Fruit fly (Drosophila melanogaster) S2 (cell line): ENCODE results near the gene CG12725.

ENCODE experiments used
- CG8478 ChIP-seq: fragments of >200 bp; optimal IDR thresholded peaks from 2 replicates; lab custom pipeline; 2018
- CTCF ChIP-seq, 2 experiments: fragments of >200 bp; optimal IDR thresholded peaks; 2 replicates each; lab custom pipeline; 2018

Gene CG12725

DNA sequence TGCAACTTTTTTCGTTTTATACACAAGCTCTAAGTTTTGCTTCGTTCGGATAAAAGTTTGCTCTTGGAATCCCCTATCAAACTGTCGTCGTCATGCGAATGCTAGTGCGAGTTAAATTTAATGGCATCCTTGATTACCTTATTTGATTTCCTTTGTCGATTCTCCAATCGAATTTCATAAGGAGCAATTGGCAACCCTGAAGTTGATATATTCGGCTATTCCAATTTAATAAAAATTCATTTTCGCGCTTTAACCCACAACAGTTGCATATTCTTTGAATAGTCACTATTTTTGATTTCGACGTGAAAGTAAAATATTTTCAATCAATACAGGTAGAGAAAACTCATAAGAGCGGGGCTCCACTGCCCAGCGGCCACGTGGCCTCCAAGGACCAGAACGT is at the start of gene CG12725:
CG12725 (minus strand) TSS at position 101 of the 400 bp plus-strand sequence.
- TF ChIP-seq CTCF (optimal IDR thresholded peaks at IDR 0.05; lab: Kevin White, UChicago) (no peak), CG8478 (no peak)

DNA sequence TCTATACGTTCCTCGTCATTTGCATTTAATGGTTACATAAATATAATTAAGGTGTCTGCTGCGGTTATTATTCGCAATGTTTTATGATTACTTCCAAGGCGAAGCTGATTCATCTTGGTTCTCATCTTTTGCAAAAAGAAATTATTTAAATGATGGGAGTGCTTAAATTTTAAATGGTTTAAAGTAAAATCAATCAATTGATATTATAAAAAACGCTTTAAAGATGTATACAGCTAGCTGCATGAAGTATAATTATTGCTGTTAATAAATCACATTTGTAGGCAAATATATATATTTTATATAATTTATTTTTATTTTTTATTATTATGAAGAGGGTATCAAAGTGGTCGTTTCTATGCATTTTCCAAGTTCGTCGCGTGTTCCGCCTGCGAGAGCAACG is 48.1 kb upstream of the CG12725 start:
- no peak for TF ChIP-seq CG8478

DNA sequence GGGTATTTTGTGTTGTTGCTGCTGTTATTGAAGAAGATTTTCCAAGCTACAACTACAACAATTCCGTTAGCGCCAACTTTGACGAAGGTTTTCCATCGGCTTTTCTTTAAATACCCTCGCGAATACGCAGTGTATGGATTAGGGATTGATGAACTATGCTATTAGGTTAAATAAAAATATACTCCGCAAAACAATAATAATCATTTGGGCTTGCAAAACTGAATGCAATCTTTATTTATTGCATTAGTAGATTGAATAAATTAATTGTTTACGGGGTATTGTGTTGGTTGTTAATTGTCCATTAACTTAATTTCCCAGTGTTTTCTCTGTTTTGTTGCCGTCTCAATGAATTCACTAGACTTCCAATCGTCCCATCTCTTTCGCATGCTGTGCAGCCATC is 44.8 kb upstream of the CG12725 start:
- TF ChIP-seq CG8478 = no peak
- TF ChIP-seq CTCF (optimal IDR thresholded peaks at IDR 0.05; lab: Kevin White, UChicago) = no peak

DNA sequence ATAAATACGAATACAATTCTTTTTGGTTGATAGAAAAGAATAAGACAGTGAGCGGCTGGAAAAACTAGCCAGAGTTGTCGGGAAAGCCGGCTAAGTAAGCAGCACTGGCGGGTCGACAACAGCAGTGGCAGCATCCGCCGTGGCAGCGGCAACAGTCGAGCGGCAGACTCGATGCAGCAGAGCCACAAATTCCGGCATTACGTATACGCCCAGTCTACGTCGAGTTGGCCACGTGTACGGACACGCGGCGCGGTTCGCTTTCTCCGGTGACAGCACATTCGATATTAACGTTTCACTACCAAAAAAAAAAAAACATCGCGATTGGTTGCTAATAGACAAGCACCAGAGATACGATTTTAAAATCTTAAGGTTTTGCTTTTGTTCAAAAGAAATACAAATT is 43.0 kb upstream of the CG12725 start, which contains the start of gene Neto:
Neto (plus strand) TSS at position 209 of the 400 bp plus-strand sequence.
- TF ChIP-seq CTCF (optimal IDR thresholded peaks at IDR 0.05; lab: Kevin White, UChicago) (no peak), CG8478 (no peak)

DNA sequence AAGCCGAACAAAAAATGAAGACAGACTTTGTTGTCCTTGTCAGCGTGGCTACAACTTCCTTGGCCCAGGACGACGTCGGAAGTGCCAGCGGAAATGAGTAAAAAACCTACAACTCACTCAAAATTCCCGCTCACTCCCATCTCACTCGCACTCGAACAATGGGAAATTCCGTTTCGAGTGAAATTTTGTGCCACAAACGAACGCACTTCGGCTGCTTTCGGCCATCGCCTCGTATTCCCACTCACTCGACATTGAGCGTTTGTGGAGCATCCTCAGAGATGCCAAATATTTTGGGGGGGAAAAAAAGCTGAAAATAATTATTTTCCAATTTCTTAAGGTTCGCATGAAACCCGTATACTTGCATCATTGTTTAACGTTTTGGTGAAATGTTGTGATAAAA is 42.0 kb upstream of the CG12725 start:
- TF ChIP-seq CTCF (optimal IDR thresholded peaks at IDR 0.05; lab: Kevin White, UChicago) = no peak
- no peak for TF ChIP-seq CG8478

DNA sequence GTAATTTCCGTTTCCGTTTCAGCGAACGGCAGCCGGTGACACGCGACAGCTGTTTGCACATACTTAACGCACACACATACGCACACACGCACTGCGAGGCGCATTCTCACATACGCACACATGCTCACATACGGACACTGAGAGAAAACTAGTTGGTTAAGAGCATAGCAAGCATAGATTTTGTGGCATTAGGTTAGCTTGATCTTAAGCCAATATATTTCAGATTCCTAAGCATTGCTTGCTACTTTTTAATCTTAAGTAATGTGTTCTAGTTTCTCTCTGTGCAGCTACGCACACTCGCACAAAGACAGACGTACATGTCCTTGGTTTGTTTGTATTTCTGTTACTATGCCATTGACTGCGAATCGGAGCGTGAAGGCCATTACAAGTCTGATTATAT is 31.4 kb upstream of the CG12725 start:
- no peak for TF ChIP-seq CTCF (optimal IDR thresholded peaks at IDR 0.05; lab: Kevin White, UChicago)
- no peak for TF ChIP-seq CG8478

DNA sequence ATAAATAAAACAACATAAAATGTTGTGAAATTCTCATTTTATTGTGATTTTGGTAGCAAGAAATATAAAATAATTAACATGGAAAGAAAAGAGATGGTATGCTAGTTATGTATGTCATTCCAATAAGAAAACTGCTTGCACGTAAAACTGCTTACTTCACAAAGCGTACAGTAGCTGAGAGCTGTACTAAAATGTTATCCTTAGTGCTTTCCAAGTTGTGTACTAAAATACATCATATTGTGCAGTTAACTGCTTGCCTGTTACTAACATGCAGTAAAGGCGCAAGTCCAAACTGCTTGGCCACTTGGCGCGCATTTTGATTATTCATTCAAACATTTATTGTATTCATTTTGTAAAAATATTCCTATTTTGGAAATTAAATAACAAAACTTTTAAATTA is 18.4 kb upstream of the CG12725 start:
- TF ChIP-seq CTCF (optimal IDR thresholded peaks at IDR 0.05; lab: Kevin White, UChicago) (peak; percentile 57 to 62), CG8478 (no peak)

DNA sequence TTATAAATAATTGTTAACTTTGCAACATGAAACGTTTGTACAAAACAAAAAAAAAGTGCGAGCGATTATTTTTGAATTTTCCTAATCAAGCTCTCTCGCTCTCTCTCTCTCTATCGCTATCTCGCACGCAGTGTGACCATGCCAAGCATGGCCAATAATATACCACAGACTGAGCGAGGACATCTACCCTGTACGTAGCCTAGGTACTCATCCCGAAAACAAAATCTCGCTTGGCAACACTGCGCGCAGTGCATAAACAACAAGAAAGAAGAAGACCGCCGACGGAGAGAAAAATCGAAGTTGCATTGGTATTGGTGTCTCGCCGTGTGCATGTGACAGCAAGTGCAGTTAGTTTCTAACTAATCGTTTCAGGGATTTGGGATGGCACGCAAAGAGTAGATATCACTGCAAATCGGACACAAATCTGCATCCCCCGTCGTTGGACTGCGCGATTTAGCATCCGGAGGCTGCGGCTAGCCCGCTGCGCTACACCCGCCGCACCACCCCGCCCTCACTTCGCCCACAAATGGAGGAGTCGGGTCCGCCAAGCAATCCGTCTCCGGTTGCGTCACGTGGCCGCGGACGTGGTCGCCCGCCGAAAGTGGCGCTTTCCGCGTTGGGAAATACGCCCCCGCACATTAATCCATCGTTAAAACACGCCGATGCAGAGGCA is 10.4 kb upstream of the CG12725 start, which contains the start of the genes CG1998 and Set2:
CG1998 (minus strand) TSS at position 134 of the 673 bp plus-strand sequence.
Set2 (plus strand) TSS at position 302 of the 673 bp plus-strand sequence.
- TF ChIP-seq CTCF (optimal IDR thresholded peaks at IDR 0.05; lab: Kevin White, UChicago) (peak; percentile 44 to 58), CG8478 (no peak)

DNA sequence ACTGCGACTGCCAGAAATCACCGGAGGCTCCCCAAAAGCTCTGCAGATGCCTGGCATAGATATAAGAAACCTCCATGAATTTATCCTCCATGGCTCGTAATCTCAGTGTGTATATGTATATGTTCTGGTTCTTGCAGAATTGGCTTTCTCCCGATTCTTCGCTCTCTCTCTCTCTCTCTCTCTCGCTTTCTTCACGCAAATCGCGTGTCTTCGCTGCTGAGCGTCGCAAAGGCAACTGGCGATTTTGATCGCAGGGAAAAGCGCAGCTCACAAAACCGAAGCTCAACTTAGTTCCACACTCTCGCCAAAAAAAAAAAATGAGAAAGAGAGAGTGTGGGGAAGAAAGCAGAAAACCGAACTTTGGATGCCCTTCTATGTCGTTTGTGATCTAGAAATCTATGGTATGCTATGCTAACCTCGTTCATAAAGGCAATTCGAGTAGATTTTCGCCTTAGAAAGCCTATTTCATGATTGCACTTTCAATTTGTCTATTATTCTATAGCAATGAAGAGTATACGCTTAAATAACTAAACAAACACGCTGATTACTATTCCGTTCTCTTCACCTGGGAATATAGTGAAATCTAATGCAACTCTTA is 8.8 kb upstream of the CG12725 start:
- TF ChIP-seq CG8478 = no peak
- no peak for TF ChIP-seq CTCF (optimal IDR thresholded peaks at IDR 0.05; lab: Kevin White, UChicago)

DNA sequence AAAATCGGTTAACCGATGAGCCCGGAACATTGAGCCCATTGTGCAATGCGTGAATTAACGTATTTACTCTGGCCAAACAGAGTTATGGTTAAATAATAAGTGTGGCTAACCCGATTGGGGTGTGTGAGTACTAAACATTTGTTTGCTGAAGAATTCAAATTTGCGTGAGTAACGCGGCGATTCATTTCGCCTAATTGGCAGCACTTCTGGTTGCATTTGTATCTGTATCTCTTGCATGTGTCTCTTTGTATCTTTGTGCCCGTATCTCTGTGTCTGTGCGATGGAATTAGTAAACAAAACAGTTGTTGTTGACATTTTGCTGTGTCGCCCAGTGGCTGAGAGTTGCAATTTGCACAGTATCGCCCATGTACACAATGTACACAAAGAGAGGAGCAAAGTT is 8.2 kb upstream of the CG12725 start:
- TF ChIP-seq CG8478 = no peak
- no peak for TF ChIP-seq CTCF (optimal IDR thresholded peaks at IDR 0.05; lab: Kevin White, UChicago)

DNA sequence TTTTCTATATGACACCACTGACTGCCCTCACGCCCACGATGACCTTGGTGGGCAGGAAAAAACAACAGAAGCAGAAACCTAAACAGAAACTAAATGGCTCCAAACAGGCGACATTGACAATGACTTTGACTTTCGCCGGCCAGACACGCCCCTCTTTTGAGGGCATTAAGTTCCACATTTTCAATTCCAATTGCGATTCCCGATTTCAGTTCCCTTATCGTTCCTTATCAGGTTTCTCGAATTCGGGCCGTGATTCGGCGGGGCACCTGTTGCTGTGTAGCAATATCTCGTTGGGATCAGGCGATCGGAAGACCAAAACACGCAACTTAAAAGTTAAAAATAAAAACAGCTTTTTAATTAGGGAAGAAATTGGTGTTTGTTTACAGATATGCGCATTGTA is 5.0 kb upstream of the CG12725 start:
- TF ChIP-seq CTCF (optimal IDR thresholded peaks at IDR 0.05; lab: Kevin White, UChicago) (no peak), CG8478 (no peak)

DNA sequence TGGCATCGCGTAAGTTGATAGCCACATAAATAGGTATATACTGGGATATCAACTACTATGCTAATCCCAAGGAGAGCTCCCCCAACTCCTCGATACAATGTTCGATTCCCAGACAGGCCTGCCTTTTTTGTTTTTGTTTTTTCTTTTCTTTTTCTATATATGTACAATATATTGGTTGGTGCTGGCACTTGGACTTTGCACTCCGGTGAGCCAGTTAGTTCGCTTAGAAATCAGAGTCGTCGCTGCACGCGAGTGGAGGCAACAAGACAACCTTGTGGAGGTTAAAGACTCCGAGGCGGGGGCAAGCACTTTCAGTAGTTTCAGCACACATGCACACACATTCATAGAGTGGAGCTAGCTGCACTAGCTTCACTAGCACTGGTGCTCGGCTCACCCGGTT is 3.6 kb upstream of the CG12725 start:
- TF ChIP-seq CTCF (optimal IDR thresholded peaks at IDR 0.05; lab: Kevin White, UChicago) (no peak), CG8478 (no peak)

DNA sequence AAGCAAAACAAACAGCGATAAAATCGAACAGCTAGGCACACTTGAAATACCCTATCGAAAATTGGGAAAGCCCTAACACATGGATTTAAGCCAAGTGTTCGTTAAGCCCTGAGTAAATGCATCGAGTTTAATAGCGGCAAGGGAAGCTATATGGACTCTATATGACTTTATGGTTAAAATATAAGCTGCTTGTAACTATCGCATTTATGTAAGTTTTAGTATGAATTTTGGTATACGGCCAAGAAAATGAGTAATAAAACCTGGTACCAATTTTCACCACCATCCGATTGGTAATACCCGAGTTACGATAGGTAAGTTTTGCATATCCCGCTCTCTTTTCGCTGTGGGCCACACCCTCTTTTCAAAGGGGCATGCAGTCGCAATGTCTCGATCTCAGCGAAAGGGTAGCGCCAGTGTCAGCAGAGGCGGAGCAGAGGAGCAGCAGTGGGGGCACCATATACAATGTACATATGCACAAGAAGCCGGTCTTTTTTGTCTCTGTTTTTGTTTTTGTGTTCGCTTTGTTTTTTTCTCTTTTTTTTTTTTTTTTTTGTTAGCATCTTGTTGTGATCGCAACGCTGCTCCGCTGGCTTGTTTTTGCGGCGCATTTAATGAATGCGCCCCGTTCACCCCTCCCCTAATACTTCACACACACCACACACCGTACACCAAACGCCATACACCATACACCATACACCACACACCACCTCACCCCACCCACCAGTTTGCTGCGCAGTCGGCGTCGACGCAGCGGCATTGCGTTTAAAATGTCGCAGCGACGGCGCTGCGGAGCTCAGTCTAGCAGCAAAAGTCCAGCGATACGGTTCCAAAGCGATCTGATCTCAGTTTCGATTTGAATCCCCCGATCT is 1.5 kb upstream of the CG12725 start, which contains the start of gene GstT4:
GstT4 (plus strand) TSS at position 788 of the 869 bp plus-strand sequence.
- TF ChIP-seq CG8478 (no peak), CTCF (optimal IDR thresholded peaks at IDR 0.05; lab: Kevin White, UChicago) (no peak)

DNA sequence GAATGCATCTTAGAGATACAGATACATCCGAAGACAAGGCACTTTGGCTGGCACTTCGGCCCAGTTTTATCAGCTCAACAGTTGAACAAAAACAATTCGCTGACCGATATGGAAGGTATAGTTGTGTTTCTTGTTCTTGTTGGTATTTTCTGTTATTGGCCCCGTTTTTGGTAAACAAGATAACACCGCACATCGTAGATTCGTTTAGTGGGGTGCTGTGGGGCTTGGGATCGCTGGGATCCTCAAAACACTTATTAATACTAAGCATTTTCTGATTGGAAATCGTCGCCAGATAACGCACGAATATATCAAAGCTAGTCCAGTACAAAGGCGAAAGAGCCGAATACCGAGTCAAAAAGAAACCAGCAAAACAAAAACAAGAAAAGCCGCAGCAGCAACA is 890 bp upstream of the CG12725 start:
- TF ChIP-seq CG8478 (no peak), CTCF (optimal IDR thresholded peaks at IDR 0.05; lab: Kevin White, UChicago) (no peak)

DNA sequence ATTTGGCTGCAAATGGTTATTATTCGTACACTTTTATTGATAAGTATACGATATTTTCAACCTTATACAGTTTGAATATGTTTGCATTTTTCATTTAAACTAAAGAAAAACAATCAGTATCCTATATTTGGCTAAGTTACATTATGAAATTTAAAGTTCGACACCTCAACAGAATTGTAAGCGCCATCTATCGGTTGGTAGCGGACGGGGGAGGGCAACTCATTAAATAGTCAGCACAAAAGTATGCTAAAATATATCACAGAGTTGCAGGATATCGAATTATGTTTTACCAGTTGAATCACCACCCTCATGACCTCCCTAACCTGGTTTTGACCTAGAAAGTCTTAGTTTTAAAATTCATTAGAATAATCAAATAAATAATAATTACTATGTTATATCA is 1.4 kb downstream of the CG12725 start:
- no peak for TF ChIP-seq CG8478
- TF ChIP-seq CTCF (optimal IDR thresholded peaks at IDR 0.05; lab: Kevin White, UChicago) = peak; percentile 88 to 90

DNA sequence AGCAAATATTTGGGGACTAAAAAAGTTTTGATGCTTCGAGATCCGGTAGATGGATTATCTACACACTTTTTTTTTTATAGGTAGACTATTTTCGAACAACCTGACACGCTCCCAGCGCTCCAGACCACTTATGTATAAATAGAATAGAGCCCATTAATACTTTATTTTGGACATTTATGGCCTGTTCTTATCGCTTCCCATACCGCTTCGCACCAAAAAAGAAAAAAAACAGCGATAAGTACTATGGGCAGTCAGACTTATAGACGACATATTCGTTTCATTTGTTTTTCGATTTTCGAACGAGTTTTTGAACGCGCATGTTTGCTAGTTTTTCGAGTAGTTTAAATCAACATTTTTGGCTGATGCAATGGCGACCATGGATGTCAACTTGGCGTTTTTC is 5.1 kb downstream of the CG12725 start:
- TF ChIP-seq CG8478 (no peak), CTCF (optimal IDR thresholded peaks at IDR 0.05; lab: Kevin White, UChicago) (no peak)
